Fruit fly (Drosophila melanogaster) whole organism, embryonic: ENCODE results near the gene Pde6.
A peak's percentile ranks its signal among the peaks of the same experiment; 100 is the strongest.

ENCODE experiments used
- Abd-B ChIP-seq: fragments of 200-800 bp; sonication (Bioruptor generic); optimal IDR thresholded peaks from 2 replicates; lab custom pipeline; 2018; ENCODE audit warnings: missing biosample characterization, mild to moderate bottlenecking, missing genetic modification characterization, moderate library complexity
- Ada2b ChIP-seq: fragments of 200-800 bp; sonication (Bioruptor generic); IDR thresholded peaks from 2 replicates; pipeline ENCODE4 v1.3.6; 2022; ENCODE audit warnings: missing biosample characterization, missing genetic modification characterization
- Awh ChIP-seq: fragments of 200-800 bp; sonication (Bioruptor generic); IDR thresholded peaks from 2 replicates; pipeline ENCODE4, ENCODE4 v1.3.6; 2022; ENCODE audit warnings: missing biosample characterization, missing genetic modification characterization
- B-H1 ChIP-seq: fragments of 200-800 bp; sonication (Bioruptor generic); IDR thresholded peaks from 3 replicates; pipeline ENCODE4 v1.3.6; 2022; ENCODE audit warnings: missing biosample characterization, missing genetic modification characterization
- Bgb ChIP-seq: fragments of 200-800 bp; sonication (Bioruptor generic); IDR thresholded peaks from 2 replicates; pipeline ENCODE4 v1.3.6; 2022; ENCODE audit warnings: missing biosample characterization, missing genetic modification characterization; ENCODE audit not compliant: partially characterized antibody
- CG11456 ChIP-seq: fragments of 200-800 bp; sonication (Bioruptor generic); IDR thresholded peaks from 3 replicates; pipeline ENCODE4 v1.3.6; 2022; ENCODE audit warnings: missing biosample characterization, missing genetic modification characterization
- CG11696 ChIP-seq: fragments of 200-800 bp; sonication (Bioruptor generic); IDR thresholded peaks from 2 replicates; pipeline ENCODE4 v1.3.6; 2022; ENCODE audit warnings: missing biosample characterization, missing genetic modification characterization
- CG1647 ChIP-seq: fragments of 200-800 bp; sonication (Bioruptor generic); optimal IDR thresholded peaks from 3 replicates; lab custom pipeline; 2016; ENCODE audit warnings: missing biosample characterization, missing genetic modification characterization
- CG17385 ChIP-seq: fragments of 200-800 bp; sonication (Bioruptor generic); optimal IDR thresholded peaks from 3 replicates; lab custom pipeline; 2018; ENCODE audit warnings: missing biosample characterization, mild to moderate bottlenecking, missing genetic modification characterization
- CG18764 ChIP-seq: fragments of 200-800 bp; sonication (Bioruptor generic); optimal IDR thresholded peaks from 3 replicates; lab custom pipeline; 2016; ENCODE audit warnings: missing biosample characterization, missing genetic modification characterization
- CG3163 ChIP-seq: fragments of 200-800 bp; sonication (Bioruptor generic); optimal IDR thresholded peaks from 3 replicates; lab custom pipeline; 2016; ENCODE audit warnings: missing biosample characterization, missing genetic modification characterization
- CG34422 ChIP-seq: fragments of 200-800 bp; sonication (Bioruptor generic); IDR thresholded peaks from 3 replicates; pipeline ENCODE4 v1.3.6; 2022; ENCODE audit warnings: missing biosample characterization, missing genetic modification characterization
- CG4282 ChIP-seq: fragments of 200-800 bp; sonication (Bioruptor generic); optimal IDR thresholded peaks from 2 replicates; lab custom pipeline; 2016; ENCODE audit warnings: missing biosample characterization, missing genetic modification characterization
- CG4730 ChIP-seq: fragments of 200-800 bp; sonication (Bioruptor generic); IDR thresholded peaks from 2 replicates; pipeline ENCODE4 v1.3.6; 2022; ENCODE audit warnings: missing biosample characterization, missing genetic modification characterization
- CG6683 ChIP-seq: fragments of 200-800 bp; sonication (Bioruptor generic); optimal IDR thresholded peaks from 2 replicates; lab custom pipeline; 2017; ENCODE audit warnings: missing biosample characterization, mild to moderate bottlenecking, missing genetic modification characterization, missing genetic modification reagents
- CG6791 ChIP-seq: fragments of 200-800 bp; sonication (Bioruptor generic); IDR thresholded peaks from 3 replicates; pipeline ENCODE4 v1.3.6; 2022; ENCODE audit warnings: missing biosample characterization, missing genetic modification characterization; ENCODE audit not compliant: partially characterized antibody
- CG7987 ChIP-seq: fragments of 200-800 bp; sonication (Bioruptor generic); optimal IDR thresholded peaks from 2 replicates; lab custom pipeline; 2018; ENCODE audit warnings: missing biosample characterization, mild to moderate bottlenecking, missing genetic modification characterization, moderate library complexity
- CkIIα-i1 ChIP-seq: fragments of 200-800 bp; sonication (Bioruptor generic); IDR thresholded peaks from 2 replicates; pipeline ENCODE4 v1.3.6; 2022; ENCODE audit warnings: missing biosample characterization, missing genetic modification characterization
- Elba2 ChIP-seq: fragments of 200-800 bp; sonication (Bioruptor generic); optimal IDR thresholded peaks from 3 replicates; lab custom pipeline; 2016; ENCODE audit warnings: missing biosample characterization, missing genetic modification characterization
- Fer2 ChIP-seq: fragments of 200-800 bp; sonication (Bioruptor generic); optimal IDR thresholded peaks from 2 replicates; lab custom pipeline; 2018; ENCODE audit warnings: missing biosample characterization, mild to moderate bottlenecking, missing genetic modification characterization, moderate library complexity
- H2.0 ChIP-seq: fragments of 200-800 bp; sonication (Bioruptor generic); IDR thresholded peaks from 2 replicates; pipeline ENCODE4 v1.3.6; 2022; ENCODE audit warnings: missing biosample characterization, missing genetic modification characterization
- MBD-R2 ChIP-seq: fragments of 200-800 bp; sonication (Bioruptor generic); IDR thresholded peaks from 2 replicates; pipeline ENCODE4 v1.3.6; 2022; ENCODE audit warnings: missing biosample characterization, missing genetic modification characterization
- Rfx ChIP-seq: fragments of 200-800 bp; sonication (Bioruptor generic); IDR thresholded peaks from 2 replicates; pipeline ENCODE4 v1.3.6; 2022; ENCODE audit warnings: missing biosample characterization, missing genetic modification characterization
- Sry-δ ChIP-seq: fragments of 200-800 bp; sonication (Bioruptor generic); optimal IDR thresholded peaks from 2 replicates; lab custom pipeline; 2016; ENCODE audit warnings: missing biosample characterization, missing genetic modification characterization
- Vsx1 ChIP-seq: fragments of 200-800 bp; sonication (Bioruptor generic); optimal IDR thresholded peaks from 2 replicates; lab custom pipeline; 2017; ENCODE audit warnings: missing biosample characterization, mild to moderate bottlenecking, missing genetic modification characterization, missing genetic modification reagents
- az2 ChIP-seq: fragments of 200-800 bp; sonication (Bioruptor generic); optimal IDR thresholded peaks from 3 replicates; lab custom pipeline; 2016; ENCODE audit warnings: missing biosample characterization, missing genetic modification characterization
- btn ChIP-seq: fragments of 200-800 bp; sonication (Bioruptor generic); optimal IDR thresholded peaks from 2 replicates; lab custom pipeline; 2016; ENCODE audit warnings: missing biosample characterization, missing genetic modification characterization
- chn ChIP-seq: fragments of 200-800 bp; sonication (Bioruptor generic); optimal IDR thresholded peaks from 2 replicates; lab custom pipeline; 2016; ENCODE audit warnings: missing biosample characterization, missing genetic modification characterization
- crc ChIP-seq: fragments of 200-800 bp; sonication (Bioruptor generic); optimal IDR thresholded peaks from 2 replicates; lab custom pipeline; 2016; ENCODE audit warnings: missing biosample characterization, missing genetic modification characterization
- dysf ChIP-seq: fragments of 200-800 bp; sonication (Bioruptor generic); IDR thresholded peaks from 3 replicates; pipeline ENCODE4 v1.3.6; 2022; ENCODE audit warnings: missing biosample characterization, missing genetic modification characterization
- emc ChIP-seq: fragments of 200-800 bp; sonication (Bioruptor generic); optimal IDR thresholded peaks from 2 replicates; lab custom pipeline; 2016; ENCODE audit warnings: missing biosample characterization, missing genetic modification characterization
- eve ChIP-seq, 2 experiments: fragments of >200 bp; optimal IDR thresholded peaks; 2 replicates each; lab custom pipeline; 2017; ENCODE audit warnings: missing biosample characterization in 2 of 2, missing genetic modification characterization in 2 of 2
- fd102C ChIP-seq: fragments of 200-800 bp; sonication (Bioruptor generic); optimal IDR thresholded peaks from 2 replicates; lab custom pipeline; 2018; ENCODE audit warnings: missing biosample characterization, mild to moderate bottlenecking, missing genetic modification characterization, moderate library complexity
- gcm ChIP-seq: fragments of 200-800 bp; sonication (Bioruptor generic); optimal IDR thresholded peaks from 2 replicates; lab custom pipeline; 2019; ENCODE audit warnings: missing biosample characterization, mild to moderate bottlenecking, missing genetic modification characterization, moderate library complexity
- gcm2 ChIP-seq: fragments of 200-800 bp; sonication (Bioruptor generic); optimal IDR thresholded peaks from 2 replicates; lab custom pipeline; 2016; ENCODE audit warnings: missing biosample characterization, missing genetic modification characterization
- hkb ChIP-seq, 2 experiments: fragments of 200-800 bp in 1 of 2; fragments of >200 bp in 1 of 2; sonication (Bioruptor generic) in 1 of 2; IDR thresholded peaks in 1 of 2; optimal IDR thresholded peaks in 1 of 2; 2 replicates each; pipeline versions ENCODE4 v1.3.6 to Lab custom; 2017 to 2022; ENCODE audit warnings: missing biosample characterization in 1 of 2, missing genetic modification characterization in 1 of 2
- kay ChIP-seq: fragments of 200-800 bp; sonication (Bioruptor generic); optimal IDR thresholded peaks from 2 replicates; lab custom pipeline; 2016; ENCODE audit warnings: missing biosample characterization, missing genetic modification characterization
- lmd ChIP-seq: fragments of 200-800 bp; sonication (Bioruptor generic); IDR thresholded peaks from 2 replicates; pipeline ENCODE4 v1.3.6; 2022; ENCODE audit warnings: missing biosample characterization, missing genetic modification characterization
- lola ChIP-seq, 3 experiments: fragments of >200 bp in 2 of 3; fragments of 200-800 bp in 1 of 3; sonication (Bioruptor generic) in 1 of 3; optimal IDR thresholded peaks; 2 replicates each; lab custom pipeline; 2017 to 2019; ENCODE audit warnings: missing biosample characterization in 3 of 3, missing genetic modification characterization in 3 of 3, mild to moderate bottlenecking in 1 of 3, moderate library complexity in 1 of 3
- nmo ChIP-seq: fragments of 200-800 bp; sonication (Bioruptor generic); optimal IDR thresholded peaks from 2 replicates; lab custom pipeline; 2018; ENCODE audit warnings: missing biosample characterization, mild to moderate bottlenecking, missing genetic modification characterization, moderate library complexity
- pan ChIP-seq, 4 experiments: fragments of >200 bp in 3 of 4; fragments of 200-800 bp in 1 of 4; sonication (Bioruptor generic) in 1 of 4; optimal IDR thresholded peaks in 3 of 4; IDR thresholded peaks in 1 of 4; 2 replicates each; pipeline versions ENCODE4 v1.3.6 to Lab custom; 2017 to 2022; ENCODE audit warnings: missing biosample characterization in 2 of 4, missing genetic modification characterization in 2 of 4, mixed read lengths in 1 of 4
- sim ChIP-seq: fragments of 200-800 bp; sonication (Bioruptor generic); IDR thresholded peaks from 2 replicates; pipeline ENCODE4 v1.3.6; 2022; ENCODE audit warnings: missing biosample characterization, missing genetic modification characterization
- sna ChIP-seq: fragments of 200-800 bp; sonication (Bioruptor generic); IDR thresholded peaks from 2 replicates; pipeline ENCODE4 v1.3.6; 2022; ENCODE audit warnings: missing biosample characterization, missing genetic modification characterization; ENCODE audit not compliant: partially characterized antibody
- so ChIP-seq: fragments of 200-800 bp; sonication (Bioruptor generic); IDR thresholded peaks from 3 replicates; pipeline ENCODE4 v1.3.6; 2022; ENCODE audit warnings: missing biosample characterization, missing genetic modification characterization
- sr ChIP-seq: fragments of 200-800 bp; sonication (Bioruptor generic); IDR thresholded peaks from 3 replicates; pipeline ENCODE4 v1.3.6; 2022; ENCODE audit warnings: missing biosample characterization, missing genetic modification characterization
- tin ChIP-seq: fragments of 200-800 bp; sonication (Bioruptor generic); optimal IDR thresholded peaks from 3 replicates; lab custom pipeline; 2016; ENCODE audit warnings: missing biosample characterization, missing genetic modification characterization
- unc-4 ChIP-seq: fragments of 200-800 bp; sonication (Bioruptor generic); IDR thresholded peaks from 2 replicates; pipeline ENCODE4 v1.3.6; 2022; ENCODE audit warnings: missing biosample characterization, missing genetic modification characterization; ENCODE audit not compliant: partially characterized antibody
- wor ChIP-seq: fragments of 200-800 bp; sonication (Bioruptor generic); IDR thresholded peaks from 2 replicates; pipeline ENCODE4 v1.3.6; 2022; ENCODE audit warnings: missing biosample characterization, missing genetic modification characterization

Gene Pde6

dm6 chr3R:14590753-14591535 is 32.8 kb upstream of the Pde6 start (continued):
- TF ChIP-seq hkb (optimal IDR thresholded peaks at IDR 0.05; lab: Kevin White, UChicago) (no peak), hkb (GFP tag; IDR thresholded peaks at IDR 0.05; lab: Robert Waterston, UW) (peak; percentile 80), CG1647 (peak; percentile 15), CG3163 (GFP tag; lab: Kevin White, UChicago) (no peak), chn (peak; percentile 47), CG6683 (GFP tag; lab: Kevin White, UChicago) (no peak), pan (optimal IDR thresholded peaks at IDR 0.05; lab: Kevin White, UChicago) (no peak), pan (GFP tag; optimal IDR thresholded peaks at IDR 0.05 in 1 of 2, IDR thresholded peaks at IDR 0.05 in 1 of 2) (peak in 1 of 2 experiments; percentile 66), sim (GFP tag; lab: Robert Waterston, UW) (peak; percentile 78), wor (GFP tag; lab: Robert Waterston, UW) (peak; percentile 76), Bgb (no peak), sna (GFP tag; lab: Robert Waterston, UW) (no peak), Elba2 (GFP tag; lab: Kevin White, UChicago) (peak; percentile 64), gcm (GFP tag; lab: Kevin White, UChicago) (peak; percentile 96), dysf (GFP tag; lab: Robert Waterston, UW) (peak; percentile 66; the same call in 2 of the 3 replicates), Fer2 (tag; lab: Kevin White, UChicago) (no peak), fd102C (GFP tag; lab: Kevin White, UChicago) (peak; percentile 81), CG4730 (GFP tag; lab: Robert Waterston, UW) (peak; percentile 56), nmo (GFP tag; lab: Kevin White, UChicago) (peak; percentile 92), az2 (peak; percentile 93), so (GFP tag; lab: Robert Waterston, UW) (peak; percentile 77; the same call in 2 of the 3 replicates), H2.0 (GFP tag; lab: Robert Waterston, UW) (0 out of 2 replicates have a peak, but pooled peaks have one; percentile 29), lmd (peak; percentile 69), Ada2b (peak; percentile 65), CkIIα-i1 (GFP tag; lab: Robert Waterston, UW) (no peak), B-H1 (GFP tag; lab: Robert Waterston, UW) (peak; percentile 40; the same call in 2 of the 3 replicates), MBD-R2 (GFP tag; lab: Robert Waterston, UW) (no peak), emc (GFP tag; lab: Kevin White, UChicago) (no peak), Awh (GFP tag; lab: Robert Waterston, UW) (peak; percentile 69), unc-4 (GFP tag; lab: Robert Waterston, UW) (no peak), Abd-B (GFP tag; lab: Kevin White, UChicago) (peak; percentile 79), CG34422 (GFP tag; lab: Robert Waterston, UW) (peak; percentile 78; the same call in 2 of the 3 replicates), lola (GFP tag; optimal IDR thresholded peaks at IDR 0.05; lab: Kevin White, UChicago) (peak in 1 of 3 experiments; percentile 99), gcm2 (GFP tag; lab: Kevin White, UChicago) (no peak), Vsx1 (GFP tag; lab: Kevin White, UChicago) (peak; percentile 74), Rfx (GFP tag; lab: Robert Waterston, UW) (peak; percentile 25; the same call in 1 of the 2 replicates), btn (GFP tag; lab: Kevin White, UChicago) (no peak), CG11696 (GFP tag; lab: Robert Waterston, UW) (no peak; the same call in 1 of the 2 replicates), CG11456 (GFP tag; lab: Robert Waterston, UW) (0 out of 3 replicates have a peak, but pooled peaks have one; percentile 49), CG4282 (no peak), sr (peak; percentile 53; the same call in 1 of the 3 replicates), CG7987 (no peak), crc (GFP tag; lab: Kevin White, UChicago) (no peak), eve (GFP tag; optimal IDR thresholded peaks at IDR 0.05; lab: Kevin White, UChicago) (peak in 1 of 2 experiments; percentile 89), CG17385 (GFP tag; lab: Kevin White, UChicago) (peak; percentile 79), tin (GFP tag; lab: Kevin White, UChicago) (peak; percentile 84), CG6791 (no peak), kay (GFP tag; lab: Kevin White, UChicago) (peak; percentile 62), Sry-δ (GFP tag; lab: Kevin White, UChicago) (no peak), CG18764 (GFP tag; lab: Kevin White, UChicago) (peak; percentile 81)
